Fruit fly (Drosophila melanogaster) whole organism, embryonic: ENCODE measurements around the gene CG9616.

ENCODE experiments used
- CG10147 ChIP-seq: fragments of 200-800 bp; sonication (Bioruptor generic); optimal IDR thresholded peaks from 2 replicates; lab custom pipeline; 2019; ENCODE audit warnings: missing biosample characterization, mild to moderate bottlenecking, missing genetic modification characterization, moderate library complexity
- CG10267 ChIP-seq: fragments of 200-800 bp; sonication (Bioruptor generic); optimal IDR thresholded peaks from 2 replicates; lab custom pipeline; 2018; ENCODE audit warnings: missing biosample characterization, mild to moderate bottlenecking, missing genetic modification characterization, moderate library complexity
- CG1233 ChIP-seq: fragments of 200-800 bp; sonication (Bioruptor generic); optimal IDR thresholded peaks from 4 replicates; lab custom pipeline; 2018; ENCODE audit warnings: missing biosample characterization, mild to moderate bottlenecking, missing genetic modification characterization
- CG13296 ChIP-seq: fragments of 200-800 bp; sonication (Bioruptor generic); optimal IDR thresholded peaks from 3 replicates; lab custom pipeline; 2018; ENCODE audit warnings: missing biosample characterization, mild to moderate bottlenecking, missing genetic modification characterization
- CG14710 ChIP-seq: fragments of 200-800 bp; sonication (Bioruptor generic); optimal IDR thresholded peaks from 3 replicates; lab custom pipeline; 2019; ENCODE audit warnings: missing biosample characterization, mild to moderate bottlenecking, missing genetic modification characterization, moderate library complexity
- CG15269 ChIP-seq: fragments of 200-800 bp; sonication (Bioruptor generic); optimal IDR thresholded peaks from 2 replicates; lab custom pipeline; 2018; ENCODE audit warnings: missing biosample characterization, mild to moderate bottlenecking, missing genetic modification characterization, moderate library complexity
- CG15514 ChIP-seq: fragments of 200-800 bp; sonication (Bioruptor generic); optimal IDR thresholded peaks from 3 replicates; lab custom pipeline; 2017; ENCODE audit warnings: missing biosample characterization, missing genetic modification characterization, mild to moderate bottlenecking, moderate library complexity, missing genetic modification reagents
- CG17359 ChIP-seq: fragments of 200-800 bp; sonication (Bioruptor generic); optimal IDR thresholded peaks from 3 replicates; lab custom pipeline; 2018; ENCODE audit warnings: missing biosample characterization, mild to moderate bottlenecking, missing genetic modification characterization, moderate library complexity
- CG18599 ChIP-seq: fragments of 200-800 bp; sonication (Bioruptor generic); optimal IDR thresholded peaks from 3 replicates; lab custom pipeline; 2017; ENCODE audit warnings: missing biosample characterization, missing genetic modification characterization, mild to moderate bottlenecking, moderate library complexity, missing genetic modification reagents
- CG34422 ChIP-seq: fragments of 200-800 bp; sonication (Bioruptor generic); IDR thresholded peaks from 3 replicates; pipeline ENCODE4 v1.3.6; 2022; ENCODE audit warnings: missing biosample characterization, missing genetic modification characterization
- CG5180 ChIP-seq: fragments of 200-800 bp; sonication (Bioruptor generic); optimal IDR thresholded peaks from 3 replicates; lab custom pipeline; 2017; ENCODE audit warnings: missing biosample characterization, missing genetic modification characterization, mild to moderate bottlenecking, moderate library complexity, missing genetic modification reagents
- CG6765 ChIP-seq: fragments of 200-800 bp; sonication (Bioruptor generic); optimal IDR thresholded peaks from 3 replicates; lab custom pipeline; 2017; ENCODE audit warnings: missing biosample characterization, mild to moderate bottlenecking, missing genetic modification characterization
- CG6813 ChIP-seq: fragments of 200-800 bp; sonication (Bioruptor generic); optimal IDR thresholded peaks from 2 replicates; lab custom pipeline; 2017; ENCODE audit warnings: missing biosample characterization, missing genetic modification characterization, mild to moderate bottlenecking, moderate library complexity, missing genetic modification reagents
- CG7556 ChIP-seq: fragments of 200-800 bp; sonication (Bioruptor generic); optimal IDR thresholded peaks from 2 replicates; lab custom pipeline; 2017; ENCODE audit warnings: missing biosample characterization, mild to moderate bottlenecking, missing genetic modification characterization
- CG7839 ChIP-seq: fragments of 200-800 bp; sonication (Bioruptor generic); optimal IDR thresholded peaks from 3 replicates; lab custom pipeline; 2018; ENCODE audit warnings: missing biosample characterization, mild to moderate bottlenecking, missing genetic modification characterization, moderate library complexity
- CG8290 ChIP-seq, 3 experiments: fragments of 200-800 bp; sonication (Bioruptor generic); optimal IDR thresholded peaks; 2 replicates each; lab custom pipeline; 2016 to 2019; ENCODE audit warnings: missing biosample characterization in 3 of 3, missing genetic modification characterization in 3 of 3, mild to moderate bottlenecking in 2 of 3, moderate library complexity in 1 of 3
- CG9932 ChIP-seq: fragments of 200-800 bp; sonication (Bioruptor generic); IDR thresholded peaks from 2 replicates; pipeline ENCODE4 v1.3.6; 2022; ENCODE audit warnings: missing biosample characterization, missing genetic modification characterization
- CoRest ChIP-seq: fragments of 200-800 bp; sonication (Bioruptor generic); optimal IDR thresholded peaks from 3 replicates; lab custom pipeline; 2018; ENCODE audit warnings: missing biosample characterization, mild to moderate bottlenecking, missing genetic modification characterization, moderate library complexity
- Dbx ChIP-seq: fragments of 200-800 bp; sonication (Bioruptor generic); IDR thresholded peaks from 3 replicates; pipeline ENCODE4 v1.3.6; 2022; ENCODE audit warnings: missing biosample characterization, missing genetic modification characterization
- Drgx ChIP-seq: fragments of 200-800 bp; sonication (Bioruptor generic); IDR thresholded peaks from 2 replicates; pipeline ENCODE4 v1.3.6; 2022; ENCODE audit warnings: missing biosample characterization, missing genetic modification characterization
- HHEX ChIP-seq: fragments of 200-800 bp; sonication (Bioruptor generic); optimal IDR thresholded peaks from 3 replicates; lab custom pipeline; 2017; ENCODE audit warnings: missing biosample characterization, mild to moderate bottlenecking, missing genetic modification characterization, missing genetic modification reagents
- Hr51 ChIP-seq, 2 experiments: fragments of 200-800 bp; sonication (Bioruptor generic); optimal IDR thresholded peaks; 2 replicates in 1 of 2; 3 replicates in 1 of 2; lab custom pipeline; 2016 to 2018; ENCODE audit warnings: missing biosample characterization in 2 of 2, missing genetic modification characterization in 2 of 2, mild to moderate bottlenecking in 1 of 2, moderate library complexity in 1 of 2
- Oli ChIP-seq: fragments of 200-800 bp; sonication (Bioruptor generic); optimal IDR thresholded peaks from 2 replicates; lab custom pipeline; 2018; ENCODE audit warnings: missing biosample characterization, mild to moderate bottlenecking, missing genetic modification characterization, moderate library complexity
- Rfx ChIP-seq: fragments of 200-800 bp; sonication (Bioruptor generic); IDR thresholded peaks from 2 replicates; pipeline ENCODE4 v1.3.6; 2022; ENCODE audit warnings: missing biosample characterization, missing genetic modification characterization
- Rx ChIP-seq: fragments of 200-800 bp; sonication (Bioruptor generic); IDR thresholded peaks from 2 replicates; pipeline ENCODE4 v1.3.6; 2022; ENCODE audit warnings: missing biosample characterization, missing genetic modification characterization
- Sox102F ChIP-seq: fragments of 200-800 bp; sonication (Bioruptor generic); optimal IDR thresholded peaks from 2 replicates; lab custom pipeline; 2018; ENCODE audit warnings: missing biosample characterization, mild to moderate bottlenecking, missing genetic modification characterization, moderate library complexity
- ab ChIP-seq: fragments of 200-800 bp; sonication (Bioruptor generic); optimal IDR thresholded peaks from 2 replicates; lab custom pipeline; 2016; ENCODE audit warnings: missing biosample characterization, missing genetic modification characterization
- bsh ChIP-seq, 2 experiments: fragments of 200-800 bp; sonication (Bioruptor generic); optimal IDR thresholded peaks; 2 replicates each; lab custom pipeline; 2017 to 2018; ENCODE audit warnings: mild to moderate bottlenecking in 2 of 2, missing biosample characterization in 2 of 2, missing genetic modification characterization in 2 of 2, moderate library complexity in 1 of 2
- dan ChIP-seq: fragments of 200-800 bp; sonication (Bioruptor generic); IDR thresholded peaks from 2 replicates; pipeline ENCODE4 v1.3.6; 2022; ENCODE audit warnings: missing biosample characterization, missing genetic modification characterization
- dmrt99B ChIP-seq: fragments of 200-800 bp; sonication (Bioruptor generic); optimal IDR thresholded peaks from 2 replicates; lab custom pipeline; 2018; ENCODE audit warnings: missing biosample characterization, mild to moderate bottlenecking, missing genetic modification characterization, moderate library complexity
- dysf ChIP-seq: fragments of 200-800 bp; sonication (Bioruptor generic); IDR thresholded peaks from 3 replicates; pipeline ENCODE4 v1.3.6; 2022; ENCODE audit warnings: missing biosample characterization, missing genetic modification characterization
- eve ChIP-seq, 2 experiments: fragments of >200 bp; optimal IDR thresholded peaks; 2 replicates each; lab custom pipeline; 2017; ENCODE audit warnings: missing biosample characterization in 2 of 2, missing genetic modification characterization in 2 of 2
- gcm ChIP-seq: fragments of 200-800 bp; sonication (Bioruptor generic); optimal IDR thresholded peaks from 2 replicates; lab custom pipeline; 2019; ENCODE audit warnings: missing biosample characterization, mild to moderate bottlenecking, missing genetic modification characterization, moderate library complexity
- gcm2 ChIP-seq: fragments of 200-800 bp; sonication (Bioruptor generic); optimal IDR thresholded peaks from 2 replicates; lab custom pipeline; 2016; ENCODE audit warnings: missing biosample characterization, missing genetic modification characterization
- grau ChIP-seq: fragments of 200-800 bp; optimal IDR thresholded peaks from 3 replicates; lab custom pipeline; 2019; ENCODE audit warnings: missing biosample characterization, mild to moderate bottlenecking, missing genetic modification characterization, moderate library complexity
- gsb ChIP-seq: fragments of 200-800 bp; sonication (Bioruptor generic); IDR thresholded peaks from 2 replicates; pipeline ENCODE4 v1.3.6; 2022; ENCODE audit warnings: missing biosample characterization, missing genetic modification characterization
- ind ChIP-seq: fragments of 200-800 bp; sonication (Bioruptor generic); optimal IDR thresholded peaks from 3 replicates; lab custom pipeline; 2016; ENCODE audit warnings: missing biosample characterization, missing genetic modification characterization
- nerfin-2 ChIP-seq: fragments of 200-800 bp; sonication (Bioruptor generic); IDR thresholded peaks from 2 replicates; pipeline ENCODE4 v1.3.6; 2022; ENCODE audit warnings: missing biosample characterization, missing genetic modification characterization; ENCODE audit not compliant: partially characterized antibody
- nmo ChIP-seq: fragments of 200-800 bp; sonication (Bioruptor generic); optimal IDR thresholded peaks from 2 replicates; lab custom pipeline; 2018; ENCODE audit warnings: missing biosample characterization, mild to moderate bottlenecking, missing genetic modification characterization, moderate library complexity
- row ChIP-seq: fragments of 200-800 bp; sonication (Bioruptor generic); IDR thresholded peaks from 3 replicates; pipeline ENCODE4 v1.3.6; 2022; ENCODE audit warnings: missing biosample characterization, missing genetic modification characterization
- sens ChIP-seq: fragments of 200-800 bp; sonication (Bioruptor generic); peaks from one replicate; lab custom pipeline; 2016; ENCODE audit warnings: missing biosample characterization, missing genetic modification characterization
- sqz ChIP-seq: fragments of 200-800 bp; sonication (Bioruptor generic); optimal IDR thresholded peaks from 3 replicates; lab custom pipeline; 2018; ENCODE audit warnings: missing biosample characterization, mild to moderate bottlenecking, missing genetic modification characterization
- sr ChIP-seq: fragments of 200-800 bp; sonication (Bioruptor generic); IDR thresholded peaks from 3 replicates; pipeline ENCODE4 v1.3.6; 2022; ENCODE audit warnings: missing biosample characterization, missing genetic modification characterization
- sug ChIP-seq: fragments of 200-800 bp; optimal IDR thresholded peaks from 2 replicates; lab custom pipeline; 2019; ENCODE audit warnings: missing biosample characterization, mild to moderate bottlenecking, missing genetic modification characterization, moderate library complexity
- tin ChIP-seq: fragments of 200-800 bp; sonication (Bioruptor generic); optimal IDR thresholded peaks from 3 replicates; lab custom pipeline; 2016; ENCODE audit warnings: missing biosample characterization, missing genetic modification characterization
- unpg ChIP-seq: fragments of 200-800 bp; sonication (Bioruptor generic); optimal IDR thresholded peaks from 3 replicates; lab custom pipeline; 2018; ENCODE audit warnings: missing biosample characterization, mild to moderate bottlenecking, missing genetic modification characterization, moderate library complexity

CG9616 gene

DNA sequence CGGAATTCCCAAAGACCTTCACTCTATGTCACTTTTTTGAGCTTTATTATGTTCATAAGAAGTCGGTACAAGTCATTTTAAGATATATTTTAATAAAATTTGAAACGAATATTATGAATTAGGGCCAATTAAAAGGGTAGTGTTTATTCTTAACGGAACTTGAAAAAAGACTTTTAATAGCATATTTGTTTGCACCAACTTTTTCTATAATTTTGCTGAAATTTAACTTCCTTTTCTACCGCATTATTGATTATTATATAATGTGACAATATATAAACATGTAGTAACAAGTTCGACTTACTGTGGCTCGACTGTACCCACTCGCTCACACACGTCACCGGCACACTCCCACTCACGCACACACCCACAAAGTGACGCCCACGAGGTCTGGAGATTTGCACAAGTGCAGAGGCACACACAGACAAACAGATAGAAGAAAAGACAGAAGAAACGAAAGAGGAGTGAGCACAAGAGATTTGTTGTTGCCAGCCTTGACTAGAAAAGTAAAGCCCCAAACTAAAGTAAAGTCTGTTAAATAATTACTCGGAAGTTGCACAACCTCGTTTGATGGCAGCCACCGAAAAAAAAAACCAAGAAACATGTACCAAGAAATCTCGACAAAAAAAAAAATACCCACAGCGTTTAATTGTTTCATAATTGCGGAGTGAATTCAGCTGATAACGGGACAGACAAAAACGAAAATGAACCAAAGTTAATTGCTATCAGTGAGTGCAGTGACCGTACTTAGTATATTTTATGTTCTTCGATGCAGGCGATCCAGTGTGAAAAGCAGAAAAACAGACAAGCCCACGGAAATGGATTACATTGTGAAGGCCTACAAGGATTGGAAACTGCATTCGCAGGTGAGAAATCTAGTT, 44.9 kb upstream of the CG9616 start (continued):
- TF ChIP-seq CG7556 (GFP tag; lab: Kevin White, UChicago) (peak; percentile 28), CG6765 (GFP tag; lab: Kevin White, UChicago) (peak; percentile 33), Drgx (GFP tag; lab: Robert Waterston, UW) (peak; percentile 25; the same call in 1 of the 2 replicates), sqz (GFP tag; lab: Kevin White, UChicago) (peak; percentile 48), CG15269 (tag; lab: Kevin White, UChicago) (peak; percentile 21), sr (GFP tag; lab: Robert Waterston, UW) (peak; percentile 98), CG9932 (0 out of 2 replicates have a peak, but pooled peaks have one; percentile 4), CG1233 (GFP tag; lab: Kevin White, UChicago) (peak; percentile 20), CG10147 (GFP tag; lab: Kevin White, UChicago) (peak; percentile 17), tin (GFP tag; lab: Kevin White, UChicago) (peak; percentile 8), CG14710 (no peak), CG5180 (GFP tag; lab: Kevin White, UChicago) (peak; percentile 5), dan (GFP tag; lab: Robert Waterston, UW) (no peak), Hr51 (GFP tag; optimal IDR thresholded peaks at IDR 0.05; lab: Kevin White, UChicago) (peak in 1 of 2 experiments; percentile 59), CG13296 (GFP tag; lab: Kevin White, UChicago) (peak; percentile 25), CG8290 (GFP tag; optimal IDR thresholded peaks at IDR 0.05; lab: Kevin White, UChicago) (no peak), CG8290 (tag; optimal IDR thresholded peaks at IDR 0.05; lab: Kevin White, UChicago) (peak in 1 of 2 experiments; percentile 15), grau (peak; percentile 82), dysf (GFP tag; lab: Robert Waterston, UW) (0 out of 3 replicates have a peak, but pooled peaks have one; percentile 30), Sox102F (GFP tag; lab: Kevin White, UChicago) (peak; percentile 40), CoRest (tag; lab: Kevin White, UChicago) (peak; percentile 30), ind (GFP tag; lab: Kevin White, UChicago) (peak; percentile 9), bsh (GFP tag; optimal IDR thresholded peaks at IDR 0.05; lab: Kevin White, UChicago) (peak in 1 of 2 experiments; percentile 6), nerfin-2 (GFP tag; lab: Robert Waterston, UW) (no peak), CG15514 (peak; percentile 21), row (GFP tag; lab: Robert Waterston, UW) (peak; percentile 55), ab (no peak), Rfx (GFP tag; lab: Robert Waterston, UW) (peak; percentile 29), unpg (GFP tag; lab: Kevin White, UChicago) (peak; percentile 3), nmo (GFP tag; lab: Kevin White, UChicago) (peak; percentile 22), CG10267 (tag; lab: Kevin White, UChicago) (no peak), CG18599 (GFP tag; lab: Kevin White, UChicago) (peak; percentile 51), Oli (tag; lab: Kevin White, UChicago) (peak; percentile 8), CG17359 (tag; lab: Kevin White, UChicago) (peak; percentile 11), CG6813 (GFP tag; lab: Kevin White, UChicago) (no peak), sug (tag; lab: Kevin White, UChicago) (peak; percentile 10), Dbx (GFP tag; lab: Robert Waterston, UW) (0 out of 3 replicates have a peak, but pooled peaks have one; percentile 15), HHEX (GFP tag; lab: Kevin White, UChicago) (peak; percentile 46), CG7839 (peak; percentile 41), Rx (GFP tag; lab: Robert Waterston, UW) (no peak), gcm (GFP tag; lab: Kevin White, UChicago) (no peak), dmrt99B (tag; lab: Kevin White, UChicago) (peak; percentile 53), gcm2 (GFP tag; lab: Kevin White, UChicago) (no peak), CG34422 (no peak), gsb (GFP tag; lab: Robert Waterston, UW) (0 out of 2 replicates have a peak, but pooled peaks have one; percentile 18), eve (GFP tag; optimal IDR thresholded peaks at IDR 0.05; lab: Kevin White, UChicago) (peak in 1 of 2 experiments; percentile 15), sens (GFP tag; lab: Kevin White, UChicago) (peak; percentile 70)
